Fruit fly (Drosophila melanogaster): ENCODE results near the gene Ilp8.

Gene Ilp8

dm6 chr3L:17012017-17012719 lies 19.7 kb downstream of the Ilp8 start, which contains the start of gene CG3764 (continued):
- TF ChIP-seq dysf (GFP tag; IDR thresholded peaks at IDR 0.05) (peak; percentile 61; the same call in 2 of the 3 replicates), CG13424 (tag; optimal IDR thresholded peaks at IDR 0.05) (peak; percentile 76), gsb-n (tag; optimal IDR thresholded peaks at IDR 0.05) (peak; percentile 44), Max (GFP tag; optimal IDR thresholded peaks at IDR 0.05) (peak; percentile 72), yki (optimal IDR thresholded peaks at IDR 0.05) (no peak), Eip74EF (GFP tag; optimal IDR thresholded peaks at IDR 0.05) (peak in 1 of 2 experiments; percentile 96), NC2β (GFP tag; optimal IDR thresholded peaks at IDR 0.05) (peak; percentile 85), sqz (GFP tag; optimal IDR thresholded peaks at IDR 0.05) (peak; percentile 87), slou (GFP tag; optimal IDR thresholded peaks at IDR 0.05) (no peak), CG10321 (GFP tag; IDR thresholded peaks at IDR 0.05) (peak; percentile 50), CG15514 (GFP tag; optimal IDR thresholded peaks at IDR 0.05) (peak; percentile 92), ap (GFP tag; IDR thresholded peaks at IDR 0.05) (no peak), CG5180 (GFP tag; optimal IDR thresholded peaks at IDR 0.05) (peak; percentile 73), Trl (optimal IDR thresholded peaks at IDR 0.05) (peak; percentile 79 to 95), Trl (GFP tag; optimal IDR thresholded peaks at IDR 0.05) (peak; percentile 79), CG15011 (GFP tag; optimal IDR thresholded peaks at IDR 0.05) (peak; percentile 77), bab2 (GFP tag; optimal IDR thresholded peaks at IDR 0.05) (peak; percentile 66), CG9876 (GFP tag; optimal IDR thresholded peaks at IDR 0.05) (peak; percentile 67), CG1602 (GFP tag; optimal IDR thresholded peaks at IDR 0.05) (peak; percentile 30), crp (GFP tag; optimal IDR thresholded peaks at IDR 0.05) (peak in 1 of 2 experiments; percentile 61), CG16815 (GFP tag; optimal IDR thresholded peaks at IDR 0.05) (no peak), ewg (GFP tag; optimal IDR thresholded peaks at IDR 0.05) (peak; percentile 100), CG32532 (GFP tag; IDR thresholded peaks at IDR 0.05) (peak; percentile 50), HHEX (GFP tag; optimal IDR thresholded peaks at IDR 0.05) (peak; percentile 92), CG8290 (GFP tag; optimal IDR thresholded peaks at IDR 0.05) (peak; percentile 54), CG8290 (tag; optimal IDR thresholded peaks at IDR 0.05) (peak; percentile 83 to 94), Dp (GFP tag; optimal IDR thresholded peaks at IDR 0.05) (peak; percentile 77), so (GFP tag; IDR thresholded peaks at IDR 0.05) (peak; percentile 44; the same call in 2 of the 3 replicates), CG7839 (tag; optimal IDR thresholded peaks at IDR 0.05) (peak; percentile 58), ftz-f1 (GFP tag; optimal IDR thresholded peaks at IDR 0.05) (peak; percentile 85), luna (GFP tag; optimal IDR thresholded peaks at IDR 0.05) (no peak), cad (GFP tag; optimal IDR thresholded peaks at IDR 0.05) (no peak), CG6254 (GFP tag; optimal IDR thresholded peaks at IDR 0.05) (peak; percentile 77), wdn (GFP tag; IDR thresholded peaks at IDR 0.05) (peak; percentile 34; the same call in 1 of the 2 replicates), CG16813 (GFP tag; IDR thresholded peaks at IDR 0.05; ENCODE audit: partially characterized antibody) (0 out of 3 replicates have a peak, but pooled peaks have one; percentile 28), dimm (GFP tag; IDR thresholded peaks at IDR 0.05) (no peak), CG6272 (GFP tag; IDR thresholded peaks at IDR 0.05) (peak; percentile 31; the same call in 1 of the 2 replicates), ind (GFP tag; optimal IDR thresholded peaks at IDR 0.05) (peak; percentile 41), Asciz (GFP tag; optimal IDR thresholded peaks at IDR 0.05) (peak; percentile 91), Dad (GFP tag; optimal IDR thresholded peaks at IDR 0.05) (peak; percentile 75), dm (GFP tag; optimal IDR thresholded peaks at IDR 0.05) (peak; percentile 63), Rfx (GFP tag; IDR thresholded peaks at IDR 0.05) (peak; percentile 72), Pdp1 (GFP tag; optimal IDR thresholded peaks at IDR 0.05) (peak; percentile 61 to 74), bcd (GFP tag; optimal IDR thresholded peaks at IDR 0.05) (peak; percentile 82), Bteb2 (GFP tag; optimal IDR thresholded peaks at IDR 0.05) (peak; percentile 32), CG11247 (GFP tag; IDR thresholded peaks at IDR 0.05) (0 out of 2 replicates have a peak, but pooled peaks have one; percentile 49), sima (GFP tag; optimal IDR thresholded peaks at IDR 0.05) (peak; percentile 0), hb (GFP tag; IDR thresholded peaks at IDR 0.05; ENCODE audit: partially characterized antibody) (no peak), al (GFP tag; IDR thresholded peaks at IDR 0.05) (no peak), CG12391 (tag; optimal IDR thresholded peaks at IDR 0.05) (peak; percentile 58)
